Fruit fly (Drosophila melanogaster): Measurements from ENCODE around the gene CG32023.
A peak's percentile ranks its signal among the peaks of the same experiment; 100 is the strongest.

The CG32023 gene

DNA sequence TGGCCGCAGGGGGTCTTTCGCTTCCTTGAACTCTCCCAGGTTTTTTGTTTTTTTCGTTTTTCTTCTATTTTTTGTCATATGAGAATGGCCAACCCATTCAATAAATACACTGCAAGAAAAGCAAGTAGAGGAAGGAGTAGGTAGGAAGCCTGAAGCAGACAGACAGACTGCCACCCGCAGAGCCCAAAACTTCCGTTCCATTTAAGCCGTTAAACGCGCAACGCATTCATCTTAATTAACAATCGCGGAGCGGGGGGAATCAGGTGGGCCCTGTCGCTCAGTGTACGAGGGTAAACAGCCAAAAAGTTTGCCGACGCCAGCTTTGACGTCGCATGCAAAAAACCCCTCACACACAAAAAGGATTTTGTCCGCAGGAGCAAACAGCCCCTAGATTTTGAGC is 48.9 kb upstream of the CG32023 start (continued):
- TF ChIP-seq CG8319 (GFP tag; optimal IDR thresholded peaks at IDR 0.05) = no peak
- TF ChIP-seq CG34406 (GFP tag; optimal IDR thresholded peaks at IDR 0.05) = no peak
- TF ChIP-seq salr (GFP tag; optimal IDR thresholded peaks at IDR 0.05) = no peak
- no peak for TF ChIP-seq Eip78C (GFP tag)
- TF ChIP-seq CG4318 (GFP tag; optimal IDR thresholded peaks at IDR 0.05) = no peak

DNA sequence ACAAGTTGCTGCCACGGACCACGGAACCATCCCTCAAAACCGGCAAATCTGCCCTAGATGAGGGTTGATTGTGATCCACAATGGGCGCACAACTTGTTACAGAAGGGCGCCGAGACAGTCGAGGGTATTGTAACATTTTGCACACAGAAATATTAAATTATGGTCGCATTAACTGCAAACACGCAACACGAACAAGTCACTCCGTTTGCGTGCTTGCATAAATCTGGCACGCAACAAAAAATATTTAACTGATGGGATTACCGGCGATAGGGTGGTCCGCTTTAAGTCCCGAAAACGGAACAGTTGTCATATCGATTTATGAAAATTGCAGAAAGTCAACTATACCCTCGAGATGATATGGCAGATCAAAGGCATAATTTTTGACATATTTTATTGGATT is 48.0 kb upstream of the CG32023 start:
- TF ChIP-seq CG31627 (GFP tag; optimal IDR thresholded peaks at IDR 0.05) (no peak), ss (GFP tag; optimal IDR thresholded peaks at IDR 0.05) (peak; percentile 48 to 96)

DNA sequence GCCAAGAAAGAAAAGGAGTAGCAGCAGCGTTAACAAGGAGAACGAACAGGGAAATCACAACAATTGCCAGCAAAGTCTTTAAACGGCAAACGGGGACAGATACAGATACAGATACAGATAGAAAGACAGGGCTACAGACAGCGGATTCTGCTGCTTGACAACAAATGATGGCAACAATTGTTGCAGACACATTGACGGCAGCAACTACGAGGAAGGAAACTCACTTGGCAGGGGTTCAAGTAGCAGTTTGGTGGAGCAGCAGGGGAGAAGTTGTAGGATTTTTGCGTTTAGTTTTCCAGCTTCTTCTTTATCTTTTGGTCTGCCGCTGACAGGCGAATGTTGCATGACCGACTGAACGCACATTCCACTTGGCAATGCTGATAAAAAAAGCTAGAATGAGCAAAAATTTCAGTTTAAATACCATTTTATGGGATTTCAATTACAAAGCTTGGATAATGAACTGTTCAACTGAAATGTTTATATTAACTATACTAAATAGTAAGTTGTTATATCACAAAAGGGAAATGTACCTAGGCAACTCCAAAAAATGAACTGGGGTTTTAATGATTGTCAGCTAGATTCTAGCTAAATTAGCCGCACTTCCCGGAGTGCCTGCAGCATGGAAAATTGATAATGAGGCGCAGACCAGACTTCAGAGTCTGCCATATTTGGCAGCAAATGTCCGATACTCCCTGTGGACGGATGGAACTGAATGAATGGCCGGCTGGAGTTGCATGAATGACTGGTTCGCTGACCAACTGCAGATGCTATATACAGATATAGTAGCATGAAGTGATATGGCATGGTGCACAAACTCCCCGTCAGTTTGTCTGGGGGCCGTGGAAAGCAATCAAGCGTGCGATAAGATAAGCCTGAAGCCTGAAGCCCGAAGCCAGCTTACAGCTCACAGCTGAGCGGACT is 47.1 kb upstream of the CG32023 start:
- 0 out of 3 replicates have a peak, but pooled peaks have one; percentile 18 for TF ChIP-seq CG8119 (GFP tag; IDR thresholded peaks at IDR 0.05)
- TF ChIP-seq Ets21C (GFP tag; optimal IDR thresholded peaks at IDR 0.05) = no peak
- no peak for TF ChIP-seq CG16779 (tag; optimal IDR thresholded peaks at IDR 0.05)
- TF ChIP-seq CG6808 (GFP tag; optimal IDR thresholded peaks at IDR 0.05) = peak; percentile 1
- no peak for TF ChIP-seq net (GFP tag; optimal IDR thresholded peaks at IDR 0.05)
- TF ChIP-seq Blimp-1 (GFP tag; optimal IDR thresholded peaks at IDR 0.05) = no peak
- TF ChIP-seq CG6163 (GFP tag; IDR thresholded peaks at IDR 0.05) = no peak
- no peak for TF ChIP-seq OdsH (GFP tag; optimal IDR thresholded peaks at IDR 0.05)
- TF ChIP-seq lz (GFP tag; optimal IDR thresholded peaks at IDR 0.05) = no peak
- TF ChIP-seq CG32006 (GFP tag; optimal IDR thresholded peaks at IDR 0.05) = peak; percentile 19
- no peak for TF ChIP-seq eg (GFP tag; IDR thresholded peaks at IDR 0.05)
- TF ChIP-seq CG31627 (GFP tag; optimal IDR thresholded peaks at IDR 0.05) = no peak
- no peak for TF ChIP-seq CG7368 (GFP tag; optimal IDR thresholded peaks at IDR 0.05)
- no peak for TF ChIP-seq CG3032 (tag; optimal IDR thresholded peaks at IDR 0.05)
- TF ChIP-seq spab (GFP tag; optimal IDR thresholded peaks at IDR 0.05) = no peak
- no peak for TF ChIP-seq CG6854 (GFP tag; optimal IDR thresholded peaks at IDR 0.05)
- no peak for TF ChIP-seq fd85E (GFP tag; optimal IDR thresholded peaks at IDR 0.05)
- no peak for TF ChIP-seq Hr39 (GFP tag; optimal IDR thresholded peaks at IDR 0.05)
- TF ChIP-seq Eip78C (GFP tag) = peak; percentile 54
- TF ChIP-seq CG3919 (GFP tag; optimal IDR thresholded peaks at IDR 0.05) = no peak
- no peak for TF ChIP-seq salr (GFP tag; optimal IDR thresholded peaks at IDR 0.05)
- no peak for TF ChIP-seq CG11294 (GFP tag; IDR thresholded peaks at IDR 0.05)
- TF ChIP-seq Smox (GFP tag; optimal IDR thresholded peaks at IDR 0.05) = no peak
- no peak for TF ChIP-seq CG15336 (GFP tag; IDR thresholded peaks at IDR 0.05)
- no peak for TF ChIP-seq CG11902 (GFP tag; optimal IDR thresholded peaks at IDR 0.05)
- no peak for TF ChIP-seq Eip75B (GFP tag; optimal IDR thresholded peaks at IDR 0.05)
- TF ChIP-seq fkh (GFP tag; optimal IDR thresholded peaks at IDR 0.05) = no peak
- TF ChIP-seq Hr38 (GFP tag; optimal IDR thresholded peaks at IDR 0.05) = no peak
- no peak for TF ChIP-seq CG4318 (GFP tag; optimal IDR thresholded peaks at IDR 0.05)
- no peak for TF ChIP-seq Met (GFP tag; optimal IDR thresholded peaks at IDR 0.05)
- TF ChIP-seq Hr4 (GFP tag; optimal IDR thresholded peaks at IDR 0.05) = no peak
- TF ChIP-seq CG10631 (GFP tag; optimal IDR thresholded peaks at IDR 0.05) = no peak
- TF ChIP-seq Sox102F (GFP tag; optimal IDR thresholded peaks at IDR 0.05) = no peak
- no peak for TF ChIP-seq Ets96B (tag; optimal IDR thresholded peaks at IDR 0.05)
- TF ChIP-seq fd59A (GFP tag; optimal IDR thresholded peaks at IDR 0.05) = no peak
- TF ChIP-seq Lpt (GFP tag; optimal IDR thresholded peaks at IDR 0.05) = no peak
- TF ChIP-seq CG6276 (GFP tag; optimal IDR thresholded peaks at IDR 0.05) = no peak
- no peak for TF ChIP-seq Gug (GFP tag; IDR thresholded peaks at IDR 0.05)
- TF ChIP-seq topi (GFP tag; optimal IDR thresholded peaks at IDR 0.05) = no peak
- no peak for TF ChIP-seq CG1621 (tag; optimal IDR thresholded peaks at IDR 0.05)
- TF ChIP-seq ss (GFP tag; optimal IDR thresholded peaks at IDR 0.05) = no peak
- TF ChIP-seq svp (GFP tag) = peak; percentile 62
- TF ChIP-seq Sox14 (GFP tag; optimal IDR thresholded peaks at IDR 0.05) = no peak
- TF ChIP-seq CG34406 (GFP tag; optimal IDR thresholded peaks at IDR 0.05) = no peak
- TF ChIP-seq dsx (GFP tag; optimal IDR thresholded peaks at IDR 0.05; ENCODE audit: poor library complexity, severe bottlenecking) = peak; percentile 58
